Worm (Caenorhabditis elegans) whole organism, L3 larva: Measurements from ENCODE around the gene F23D12.2.
A peak's percentile ranks its signal among the peaks of the same experiment; 100 is the strongest.

Source experiments
- R02D3.7 ChIP-seq: fragments of 150-350 bp; optimal IDR thresholded peaks from 2 replicates; lab custom pipeline; 2014; ENCODE audit warnings: missing biosample characterization, missing genetic modification characterization
- ZK546.5 ChIP-seq: sonication (generic microtip); optimal IDR thresholded peaks from 2 replicates; lab custom pipeline; 2017; ENCODE audit warnings: missing biosample characterization, missing genetic modification characterization
- aly-2 ChIP-seq: fragments of 150-350 bp; optimal IDR thresholded peaks from 2 replicates; lab custom pipeline; 2014; ENCODE audit warnings: missing biosample characterization, missing genetic modification characterization
- ceh-28 ChIP-seq: fragments of 150-350 bp; optimal IDR thresholded peaks from 2 replicates; lab custom pipeline; 2014; ENCODE audit warnings: missing biosample characterization, missing genetic modification reagents, missing genetic modification characterization
- ceh-82 ChIP-seq: fragments of 150-350 bp; optimal IDR thresholded peaks from 2 replicates; lab custom pipeline; 2014; ENCODE audit warnings: missing biosample characterization, missing genetic modification characterization
- ceh-9 ChIP-seq: sonication (generic microtip); optimal IDR thresholded peaks from 2 replicates; lab custom pipeline; 2018; ENCODE audit warnings: missing biosample characterization, missing genetic modification characterization
- daf-12 ChIP-seq: fragments of 150-350 bp; optimal IDR thresholded peaks from 2 replicates; lab custom pipeline; 2014; ENCODE audit warnings: missing biosample characterization, missing genetic modification reagents, missing genetic modification characterization
- egl-27 ChIP-seq: sonication (generic microtip); optimal IDR thresholded peaks from 4 replicates; lab custom pipeline; 2017; ENCODE audit warnings: missing biosample characterization, missing genetic modification reagents, missing genetic modification characterization
- egl-5 ChIP-seq: fragments of 150-350 bp; optimal IDR thresholded peaks from 2 replicates; lab custom pipeline; 2017; ENCODE audit warnings: missing biosample characterization, missing genetic modification reagents, missing genetic modification characterization, inconsistent platforms
- elt-1 ChIP-seq: fragments of 150-350 bp; optimal IDR thresholded peaks from 2 replicates; lab custom pipeline; 2014; ENCODE audit warnings: missing biosample characterization, missing genetic modification characterization
- elt-2 ChIP-seq: sonication (generic microtip); optimal IDR thresholded peaks from 2 replicates; lab custom pipeline; 2016; ENCODE audit warnings: missing genetic modification reagents, mild to moderate bottlenecking, missing genetic modification characterization, missing compliant biosample characterization
- elt-3 ChIP-seq, 3 experiments: fragments of 150-350 bp in 1 of 3; sonication (generic microtip) in 2 of 3; optimal IDR thresholded peaks; 2 replicates in 2 of 3; 4 replicates in 1 of 3; lab custom pipeline; 2014 to 2017; ENCODE audit warnings: missing biosample characterization in 3 of 3, missing genetic modification characterization in 3 of 3
- fkh-10 ChIP-seq: sonication (generic microtip); optimal IDR thresholded peaks from 2 replicates; lab custom pipeline; 2017; ENCODE audit warnings: missing biosample characterization, missing genetic modification reagents, missing genetic modification characterization
- hmg-11 ChIP-seq: sonication (generic microtip); optimal IDR thresholded peaks from 2 replicates; lab custom pipeline; 2016; ENCODE audit warnings: missing genetic modification characterization, missing compliant biosample characterization
- jun-1 ChIP-seq: fragments of 150-350 bp; optimal IDR thresholded peaks from 2 replicates; lab custom pipeline; 2014; ENCODE audit warnings: missing biosample characterization, missing genetic modification reagents, missing genetic modification characterization
- lin-15B ChIP-seq: fragments of 150-350 bp; optimal IDR thresholded peaks from 2 replicates; lab custom pipeline; 2014; ENCODE audit warnings: missing biosample characterization, missing genetic modification characterization
- lsy-12 ChIP-seq: sonication (generic microtip); optimal IDR thresholded peaks from 2 replicates; lab custom pipeline; 2016; ENCODE audit warnings: mild to moderate bottlenecking, missing genetic modification characterization, missing compliant biosample characterization
- mdl-1 ChIP-seq: fragments of 150-350 bp; optimal IDR thresholded peaks from 2 replicates; lab custom pipeline; 2014; ENCODE audit warnings: missing biosample characterization, missing genetic modification characterization
- nfya-1 ChIP-seq: sonication (generic microtip); optimal IDR thresholded peaks from 2 replicates; lab custom pipeline; 2017; ENCODE audit warnings: missing genetic modification characterization, mild to moderate bottlenecking, missing compliant biosample characterization, antibody characterized with exemption, moderate library complexity; ENCODE audit not compliant: insufficient read depth
- nhr-11 ChIP-seq: fragments of 150-350 bp; optimal IDR thresholded peaks from 2 replicates; lab custom pipeline; 2014; ENCODE audit warnings: missing biosample characterization, missing genetic modification characterization
- nhr-12 ChIP-seq: fragments of 150-350 bp; optimal IDR thresholded peaks from 2 replicates; lab custom pipeline; 2014; ENCODE audit warnings: missing biosample characterization, missing genetic modification characterization
- nhr-23 ChIP-seq: fragments of 150-350 bp; optimal IDR thresholded peaks from 2 replicates; lab custom pipeline; 2014; ENCODE audit warnings: missing biosample characterization, missing genetic modification reagents, missing genetic modification characterization
- nhr-237 ChIP-seq: fragments of 150-350 bp; optimal IDR thresholded peaks from 2 replicates; lab custom pipeline; 2014; ENCODE audit warnings: missing biosample characterization, missing genetic modification characterization
- nhr-25 ChIP-seq: sonication (generic microtip); optimal IDR thresholded peaks from 2 replicates; lab custom pipeline; 2017; ENCODE audit warnings: missing biosample characterization, missing genetic modification characterization
- nhr-43 ChIP-seq: sonication (generic microtip); optimal IDR thresholded peaks from 2 replicates; lab custom pipeline; 2016; ENCODE audit warnings: mild to moderate bottlenecking, missing genetic modification characterization, missing compliant biosample characterization; ENCODE audit not compliant: poor library complexity, severe bottlenecking
- nhr-77 ChIP-seq: fragments of 150-350 bp; optimal IDR thresholded peaks from 2 replicates; lab custom pipeline; 2014; ENCODE audit warnings: missing biosample characterization, missing genetic modification characterization
- pha-4 ChIP-seq: fragments of 150-350 bp; optimal IDR thresholded peaks from 2 replicates; lab custom pipeline; 2014; ENCODE audit warnings: missing biosample characterization, missing genetic modification reagents, missing genetic modification characterization
- pqm-1 ChIP-seq: fragments of 150-350 bp; optimal IDR thresholded peaks from 2 replicates; lab custom pipeline; 2017; ENCODE audit warnings: missing biosample characterization, missing genetic modification characterization, inconsistent platforms
- skn-1 ChIP-seq: fragments of 150-350 bp; optimal IDR thresholded peaks from 2 replicates; lab custom pipeline; 2014; ENCODE audit warnings: missing biosample characterization, missing genetic modification characterization
- snpc-4 ChIP-seq: fragments of 150-350 bp; optimal IDR thresholded peaks from 2 replicates; lab custom pipeline; 2014; ENCODE audit warnings: missing biosample characterization, missing genetic modification characterization
- tbx-2 ChIP-seq: sonication (generic microtip); optimal IDR thresholded peaks from 2 replicates; lab custom pipeline; 2016; ENCODE audit warnings: mild to moderate bottlenecking, missing genetic modification characterization, missing compliant biosample characterization
- unc-39 ChIP-seq: sonication (generic microtip); optimal IDR thresholded peaks from 4 replicates; lab custom pipeline; 2017; ENCODE audit warnings: missing biosample characterization, missing genetic modification characterization
- zag-1 ChIP-seq: fragments of 150-350 bp; optimal IDR thresholded peaks from 2 replicates; lab custom pipeline; 2014; ENCODE audit warnings: missing biosample characterization, missing genetic modification characterization
- ztf-11 ChIP-seq: fragments of 150-350 bp; optimal IDR thresholded peaks from 2 replicates; lab custom pipeline; 2014; ENCODE audit warnings: missing biosample characterization, missing genetic modification characterization

F23D12.2 gene

DNA sequence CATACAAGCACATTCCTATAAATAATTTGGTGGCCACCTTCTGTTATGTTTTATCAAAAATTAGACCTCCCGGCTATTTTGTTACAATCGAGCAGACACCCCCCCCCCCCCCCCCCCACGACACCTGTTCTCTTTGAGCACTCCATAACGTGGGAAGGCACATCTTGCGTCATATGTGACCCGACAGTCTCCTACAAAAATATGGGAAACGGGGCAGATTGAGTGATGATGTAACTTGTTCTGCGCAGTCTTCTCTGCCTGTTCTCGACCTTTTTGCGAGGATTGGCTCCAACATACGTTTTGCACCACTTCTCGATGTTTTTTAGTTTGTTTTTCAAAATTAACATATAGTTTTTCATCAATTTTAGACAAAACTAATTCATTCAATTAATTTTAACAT is 26.1 kb upstream of the F23D12.2 start:
- TF ChIP-seq ceh-82 (tag; lab: Kevin White, UChicago) (no peak), nhr-237 (tag; lab: Kevin White, UChicago) (no peak), nhr-25 (no peak), lsy-12 (tag; lab: Kevin White, UChicago) (no peak), fkh-10 (GFP tag; lab: Kevin White, UChicago) (no peak), mdl-1 (tag; lab: Kevin White, UChicago) (no peak), aly-2 (tag; lab: Kevin White, UChicago) (no peak), elt-3 (tag; optimal IDR thresholded peaks at IDR 0.05; lab: Kevin White, UChicago) (no peak), nhr-77 (tag; lab: Kevin White, UChicago) (no peak), egl-27 (tag; lab: Kevin White, UChicago) (no peak), lin-15B (tag; lab: Kevin White, UChicago) (no peak), pha-4 (tag; lab: Kevin White, UChicago) (no peak), ceh-28 (tag; lab: Kevin White, UChicago) (no peak), skn-1 (tag; lab: Kevin White, UChicago) (no peak), ZK546.5 (no peak), ztf-11 (no peak), unc-39 (tag; lab: Kevin White, UChicago) (no peak), jun-1 (no peak), nhr-12 (tag; lab: Kevin White, UChicago) (no peak)
- TF ChIP-seq, all 47 proteins: peak for 0

DNA sequence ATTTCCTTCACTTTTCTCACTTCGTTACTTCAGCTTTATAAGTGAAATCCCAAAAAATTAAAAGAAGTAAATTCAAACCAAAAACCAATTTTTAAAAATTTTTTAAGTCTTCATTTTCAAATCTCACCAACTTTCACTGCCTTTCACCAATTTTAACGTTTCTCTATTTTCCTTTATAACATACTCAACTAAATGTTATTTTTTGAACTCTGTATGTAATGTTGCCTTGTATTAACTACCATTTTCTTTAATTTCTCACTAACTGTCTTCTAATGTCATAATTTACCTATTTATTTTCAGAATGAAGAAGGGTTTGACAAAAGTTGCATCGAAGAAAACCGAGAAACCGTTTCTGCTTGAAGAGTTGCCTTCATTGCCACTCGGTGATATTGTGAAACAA is 23.3 kb upstream of the F23D12.2 start, which contains the start of gene F23D12.4:
TSS of gene F23D12.4 (plus strand) at position 301 of the 400 bp plus-strand sequence.
- TF ChIP-seq skn-1 (tag; lab: Kevin White, UChicago) (no peak), nhr-11 (no peak)

DNA sequence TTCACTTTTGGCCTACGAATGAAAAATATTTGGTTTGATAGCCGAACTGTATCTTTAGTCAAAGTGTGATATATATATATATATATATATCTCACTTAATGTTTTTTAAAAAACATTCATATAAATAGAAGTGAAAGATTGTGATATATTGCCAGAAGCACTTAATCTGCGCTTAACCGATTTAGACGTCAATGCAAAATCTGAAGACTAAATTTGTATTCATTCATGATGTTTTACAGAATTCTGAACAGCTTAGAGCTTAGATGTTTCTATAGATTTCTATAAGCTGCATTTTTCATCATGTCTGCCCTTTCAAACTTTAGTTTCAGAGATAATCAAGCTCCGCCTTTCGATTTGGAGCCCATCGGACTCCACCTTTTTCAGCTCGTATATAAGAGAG is 20.9 kb upstream of the F23D12.2 start, which contains the start of gene F23D12.3:
TSS of gene F23D12.3 (plus strand) at position 301 of the 400 bp plus-strand sequence.
- no peak for TF ChIP-seq egl-5 (tag; lab: Kevin White, UChicago)
- TF ChIP-seq nhr-11, result no peak
- no peak for TF ChIP-seq snpc-4 (tag; lab: Kevin White, UChicago)
- TF ChIP-seq skn-1 (tag; lab: Kevin White, UChicago), result no peak
- no peak for TF ChIP-seq ceh-9 (tag; lab: Kevin White, UChicago)
- TF ChIP-seq nhr-77 (tag; lab: Kevin White, UChicago), result no peak
- TF ChIP-seq ztf-11, result no peak
- no peak for TF ChIP-seq elt-1 (tag; lab: Kevin White, UChicago)
- TF ChIP-seq hmg-11 (tag; lab: Kevin White, UChicago), result no peak
- TF ChIP-seq elt-2 (tag; lab: Kevin White, UChicago), result no peak

DNA sequence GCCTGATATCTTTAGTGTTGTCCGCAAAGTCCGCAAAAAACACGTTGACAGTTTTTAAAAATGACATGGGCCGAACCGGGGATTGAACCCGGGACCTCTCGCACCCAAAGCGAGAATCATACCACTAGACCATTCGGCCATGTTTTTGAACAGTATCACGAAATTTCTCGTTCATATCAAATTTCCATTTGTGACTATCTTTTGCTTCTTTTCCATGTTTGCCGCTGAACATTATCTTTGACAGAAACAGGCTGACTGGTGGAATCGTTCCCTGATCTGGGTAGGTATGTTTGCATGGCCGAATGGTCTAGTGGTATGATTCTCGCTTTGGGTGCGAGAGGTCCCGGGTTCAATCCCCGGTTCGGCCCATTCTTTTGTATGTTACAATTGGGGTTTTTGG is 16.4 kb upstream of the F23D12.2 start:
- TF ChIP-seq nfya-1 (peak; percentile 16), nhr-43 (tag; lab: Kevin White, UChicago) (peak; percentile 59)

DNA sequence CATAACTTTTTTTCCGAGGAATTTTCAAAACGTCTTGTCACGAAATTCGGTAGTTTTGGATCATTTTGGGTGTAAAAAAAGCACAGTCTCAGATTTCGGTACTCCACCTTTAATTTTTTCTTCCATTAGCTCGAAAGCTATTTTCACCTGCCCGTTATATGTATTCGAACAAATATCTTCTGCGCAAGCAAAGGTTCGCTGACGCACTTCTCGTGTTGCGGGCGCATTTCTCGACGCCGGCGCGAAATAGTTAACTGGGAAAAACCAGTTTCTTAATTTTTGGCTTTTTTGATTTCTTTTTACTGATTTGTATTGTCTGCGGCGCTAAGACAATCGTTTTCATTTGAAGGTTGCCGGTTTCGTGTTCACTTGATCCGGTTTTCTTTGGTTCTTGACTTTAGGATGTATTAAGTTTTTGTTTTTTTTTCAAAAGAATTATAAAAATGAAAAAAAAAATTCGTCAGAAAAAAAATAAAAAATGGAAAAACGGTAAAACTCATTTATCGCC is 14.3 kb upstream of the F23D12.2 start:
- no peak for TF ChIP-seq daf-12 (tag; lab: Kevin White, UChicago)
- TF ChIP-seq snpc-4 (tag; lab: Kevin White, UChicago), result no peak
- TF ChIP-seq ceh-82 (tag; lab: Kevin White, UChicago), result no peak
- TF ChIP-seq egl-5 (tag; lab: Kevin White, UChicago), result no peak
- TF ChIP-seq elt-3 (tag; optimal IDR thresholded peaks at IDR 0.05; lab: Kevin White, UChicago), result no peak
- TF ChIP-seq pha-4 (tag; lab: Kevin White, UChicago), result no peak
- TF ChIP-seq tbx-2 (tag; lab: Kevin White, UChicago), result no peak
- no peak for TF ChIP-seq R02D3.7 (tag; lab: Kevin White, UChicago)
- no peak for TF ChIP-seq lsy-12 (tag; lab: Kevin White, UChicago)
- TF ChIP-seq pqm-1 (tag; lab: Kevin White, UChicago), result no peak
- TF ChIP-seq nhr-23 (tag; lab: Kevin White, UChicago), result no peak
- TF ChIP-seq ztf-11, result no peak
- no peak for TF ChIP-seq zag-1 (tag; lab: Kevin White, UChicago)
